Fruit fly (Drosophila melanogaster) whole organism, adult: Measurements from ENCODE around the gene CG14435.
A peak's percentile ranks its signal among the peaks of the same experiment; 100 is the strongest.

Experiments
- CG11617 ChIP-seq: fragments of 200-800 bp; sonication (Bioruptor generic); optimal IDR thresholded peaks from 2 replicates; lab custom pipeline; 2017; ENCODE audit warnings: mild to moderate bottlenecking, missing biosample characterization, missing genetic modification reagents, missing genetic modification characterization
- CG12768 ChIP-seq: fragments of 200-800 bp; sonication (Bioruptor generic); optimal IDR thresholded peaks from 2 replicates; lab custom pipeline; 2017; ENCODE audit warnings: missing biosample characterization, missing genetic modification characterization, mild to moderate bottlenecking, moderate library complexity, missing genetic modification reagents
- CG14711 ChIP-seq: fragments of 200-800 bp; sonication (Bioruptor generic); optimal IDR thresholded peaks from 2 replicates; lab custom pipeline; 2018; ENCODE audit warnings: missing biosample characterization, mild to moderate bottlenecking, missing genetic modification characterization, moderate library complexity
- CG1620 ChIP-seq: fragments of 200-800 bp; sonication (Bioruptor generic); optimal IDR thresholded peaks from 2 replicates; lab custom pipeline; 2016; ENCODE audit warnings: missing biosample characterization, missing genetic modification characterization
- CG33017 ChIP-seq: fragments of 200-800 bp; sonication (Bioruptor generic); optimal IDR thresholded peaks from 2 replicates; lab custom pipeline; 2018; ENCODE audit warnings: missing biosample characterization, mild to moderate bottlenecking, missing genetic modification characterization, moderate library complexity
- CG5204 ChIP-seq: fragments of 200-800 bp; sonication (Bioruptor generic); optimal IDR thresholded peaks from 2 replicates; lab custom pipeline; 2016; ENCODE audit warnings: missing biosample characterization, missing genetic modification characterization
- CG7045 ChIP-seq: fragments of 200-800 bp; sonication (Bioruptor generic); optimal IDR thresholded peaks from 2 replicates; lab custom pipeline; 2017; ENCODE audit warnings: missing biosample characterization, mild to moderate bottlenecking, missing genetic modification characterization
- CG7101 ChIP-seq: fragments of 200-800 bp; sonication (Bioruptor generic); optimal IDR thresholded peaks from 2 replicates; lab custom pipeline; 2018; ENCODE audit warnings: missing biosample characterization, mild to moderate bottlenecking, missing genetic modification characterization, moderate library complexity
- Clk ChIP-seq: fragments of 200-800 bp; sonication (Bioruptor generic); optimal IDR thresholded peaks from 2 replicates; lab custom pipeline; 2017; ENCODE audit warnings: missing biosample characterization, missing genetic modification characterization
- Crg-1 ChIP-seq: fragments of 200-800 bp; sonication (Bioruptor generic); optimal IDR thresholded peaks from 2 replicates; lab custom pipeline; 2016; ENCODE audit warnings: missing biosample characterization, missing genetic modification characterization
- Hr96 ChIP-seq: fragments of 200-800 bp; sonication (Bioruptor generic); optimal IDR thresholded peaks from 2 replicates; lab custom pipeline; 2016; ENCODE audit warnings: missing biosample characterization, missing genetic modification characterization
- Mnt ChIP-seq: fragments of 200-800 bp; sonication (Bioruptor generic); optimal IDR thresholded peaks from 2 replicates; lab custom pipeline; 2016; ENCODE audit warnings: missing biosample characterization, mild to moderate bottlenecking, missing genetic modification characterization
- bab1 ChIP-seq: fragments of 200-800 bp; sonication (Bioruptor generic); optimal IDR thresholded peaks from 3 replicates; lab custom pipeline; 2019; ENCODE audit warnings: missing biosample characterization, mild to moderate bottlenecking, missing genetic modification characterization, moderate library complexity
- cic ChIP-seq: fragments of 200-800 bp; sonication (Bioruptor generic); optimal IDR thresholded peaks from 2 replicates; lab custom pipeline; 2017; ENCODE audit warnings: missing biosample characterization, mild to moderate bottlenecking, missing genetic modification characterization, moderate library complexity
- cnc ChIP-seq, 2 experiments: fragments of >200 bp; optimal IDR thresholded peaks; 2 replicates each; lab custom pipeline; 2017
- kay ChIP-seq: fragments of 200-800 bp; sonication (Bioruptor generic); peaks from one replicate; lab custom pipeline; 2016; ENCODE audit warnings: missing biosample characterization, missing genetic modification characterization, borderline replicate concordance
- ovo ChIP-seq: fragments of 200-800 bp; sonication (Bioruptor generic); optimal IDR thresholded peaks from 2 replicates; lab custom pipeline; 2016; ENCODE audit warnings: missing biosample characterization, missing genetic modification characterization
- pad ChIP-seq: fragments of 200-800 bp; sonication (Bioruptor generic); optimal IDR thresholded peaks from 3 replicates; lab custom pipeline; 2017; ENCODE audit warnings: missing biosample characterization, missing genetic modification characterization, mild to moderate bottlenecking, moderate library complexity, missing genetic modification reagents
- tj ChIP-seq: fragments of 200-800 bp; sonication (Bioruptor generic); optimal IDR thresholded peaks from 3 replicates; lab custom pipeline; 2017; ENCODE audit warnings: missing biosample characterization, mild to moderate bottlenecking, missing genetic modification characterization, moderate library complexity
- toe ChIP-seq: fragments of 200-800 bp; sonication (Bioruptor generic); optimal IDR thresholded peaks from 2 replicates; lab custom pipeline; 2016; ENCODE audit warnings: missing biosample characterization, missing genetic modification characterization

Gene CG14435

DNA sequence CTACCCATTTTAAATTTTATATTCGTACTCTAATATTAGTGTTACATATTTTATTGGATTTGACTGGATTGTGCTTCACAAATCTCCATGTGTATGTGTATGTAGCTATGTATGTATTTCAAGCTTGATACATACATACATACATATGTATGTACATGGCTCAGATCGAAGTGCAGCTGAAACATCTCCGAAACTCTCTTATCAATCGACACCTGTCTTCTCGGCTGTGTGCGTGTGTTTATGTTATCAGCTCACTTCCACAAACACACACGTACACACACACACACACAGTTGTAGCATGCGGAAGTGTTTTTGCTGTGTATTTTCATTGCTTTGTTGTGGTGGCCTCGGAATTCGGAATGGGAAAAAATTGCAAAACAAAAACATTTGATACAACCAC lies 15.5 kb upstream of the CG14435 start:
- no peak for TF ChIP-seq CG5204 (GFP tag; lab: Kevin White, UChicago)
- no peak for TF ChIP-seq bab1 (GFP tag; lab: Kevin White, UChicago)
- TF ChIP-seq Crg-1, result no peak
- TF ChIP-seq CG1620 (GFP tag; lab: Kevin White, UChicago), result no peak
- no peak for TF ChIP-seq ovo (GFP tag; lab: Kevin White, UChicago)
- no peak for TF ChIP-seq CG7101 (tag; lab: Kevin White, UChicago)
- TF ChIP-seq CG7045 (GFP tag; lab: Kevin White, UChicago), result no peak
- TF ChIP-seq cic, result no peak

DNA sequence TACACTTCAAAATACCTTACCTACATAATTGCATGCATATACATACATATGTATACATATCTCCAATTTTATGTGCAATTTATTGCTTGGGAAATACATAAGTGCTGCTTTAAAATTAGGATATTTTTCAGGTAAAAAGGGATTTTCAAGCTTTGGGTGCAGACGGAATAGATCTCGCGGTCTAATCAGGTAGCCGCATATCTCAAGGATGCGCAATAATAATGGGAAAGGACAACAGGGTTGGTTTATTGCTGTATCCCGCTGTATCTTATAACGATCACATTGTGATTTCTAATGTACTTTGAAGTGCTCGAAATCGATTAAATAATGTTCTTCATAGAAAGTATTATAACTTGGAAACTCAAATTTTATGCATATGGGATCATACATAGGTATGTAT lies 14.0 kb upstream of the CG14435 start:
- TF ChIP-seq cnc (optimal IDR thresholded peaks at IDR 0.05; lab: Kevin White, UChicago) (no peak), CG1620 (GFP tag; lab: Kevin White, UChicago) (no peak), CG7045 (GFP tag; lab: Kevin White, UChicago) (no peak), tj (GFP tag; lab: Kevin White, UChicago) (no peak)

DNA sequence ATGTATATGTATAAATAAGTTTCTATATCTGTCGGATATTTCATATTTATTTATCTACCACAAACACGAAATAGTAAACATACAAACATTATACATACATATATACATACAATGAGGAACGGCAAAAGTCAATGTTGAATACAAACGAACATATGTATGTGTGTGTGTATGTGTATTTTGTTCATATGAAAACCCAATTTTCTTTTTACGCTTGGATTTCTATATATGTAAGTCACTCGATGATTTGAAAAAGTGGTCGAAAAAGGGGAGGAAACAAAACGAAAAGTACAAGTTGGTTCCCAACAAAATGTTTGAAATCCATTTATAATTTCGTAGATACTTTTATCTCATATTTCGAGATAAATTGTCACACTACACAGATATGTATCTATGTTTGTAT lies 13.5 kb upstream of the CG14435 start:
- TF ChIP-seq kay (GFP tag; lab: Kevin White, UChicago) (peak; percentile 73), CG11617 (GFP tag; lab: Kevin White, UChicago) (no peak)

DNA sequence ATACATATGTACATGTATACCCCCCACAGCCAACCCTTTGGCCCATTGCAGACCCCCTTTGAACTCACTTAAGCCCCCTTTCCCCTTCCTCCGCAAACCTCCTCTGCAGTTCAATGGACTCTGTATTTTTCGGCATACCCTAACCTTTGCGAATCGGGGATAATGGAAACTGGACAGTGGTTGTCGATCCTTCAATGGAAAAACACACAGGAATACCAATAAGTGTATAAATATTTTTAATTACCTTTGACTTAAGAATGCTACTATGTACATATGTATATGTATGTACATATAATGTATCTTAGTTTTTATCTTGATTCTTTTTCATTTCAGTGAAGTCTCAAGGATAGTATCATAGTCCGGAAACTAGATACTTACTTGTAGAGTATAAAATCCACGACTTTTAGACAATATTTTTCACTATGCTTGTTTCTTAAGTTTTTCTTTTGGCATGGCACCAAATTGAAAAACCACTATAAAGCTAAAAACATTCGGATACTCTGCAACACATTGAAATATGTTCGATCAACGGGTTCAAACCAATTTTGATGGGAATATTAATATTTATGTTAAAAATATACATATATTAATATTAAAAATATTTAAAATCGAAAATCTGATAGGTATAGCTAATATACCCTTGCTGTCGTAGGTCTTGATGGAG lies 12.7 kb upstream of the CG14435 start:
- TF ChIP-seq pad, result no peak
- peak; percentile 52 for TF ChIP-seq CG14711 (tag; lab: Kevin White, UChicago)
- peak; percentile 72 for TF ChIP-seq bab1 (GFP tag; lab: Kevin White, UChicago)
- peak; percentile 16 for TF ChIP-seq CG7101 (tag; lab: Kevin White, UChicago)
- no peak for TF ChIP-seq kay (GFP tag; lab: Kevin White, UChicago)
- TF ChIP-seq CG33017 (tag; lab: Kevin White, UChicago), result peak; percentile 10

DNA sequence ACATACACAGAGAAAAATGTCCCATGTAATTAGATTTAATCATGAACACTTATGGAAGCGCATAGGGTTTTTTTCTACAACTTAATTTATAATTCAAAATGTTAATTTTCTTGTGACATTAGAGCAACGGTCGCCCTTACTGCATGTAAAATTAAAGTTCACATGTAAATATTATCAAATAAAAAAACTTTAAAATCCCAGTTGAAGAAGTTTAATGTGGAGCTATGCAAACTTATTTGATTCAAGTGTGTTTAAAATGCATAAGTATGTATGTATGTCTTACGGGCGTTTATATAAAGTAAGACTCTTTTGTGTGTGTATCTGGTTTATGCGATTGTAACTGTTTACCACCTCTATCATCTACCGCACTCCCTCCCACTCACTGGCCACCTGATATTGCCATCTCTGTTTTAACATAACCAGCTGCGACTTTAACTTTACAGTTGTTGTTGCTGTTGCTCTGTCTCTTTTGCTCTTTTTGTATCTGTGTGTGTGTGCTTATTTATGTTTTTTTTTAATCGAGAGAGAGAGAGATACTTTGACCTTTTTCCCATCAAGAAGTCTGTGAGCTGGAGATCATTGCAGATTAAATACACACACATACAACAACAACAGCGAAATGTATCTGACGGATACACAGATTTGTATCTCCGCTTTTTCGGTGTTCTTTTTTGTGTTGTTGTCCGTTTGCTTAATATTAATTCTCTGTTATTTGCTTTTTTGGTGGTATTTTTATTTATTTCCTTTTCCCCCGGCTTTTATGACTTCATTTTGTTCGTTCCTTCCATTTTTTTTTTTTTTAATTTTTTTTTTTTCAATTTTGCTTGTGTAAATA lies 11.9 kb upstream of the CG14435 start:
- peak; percentile 48 for TF ChIP-seq CG7101 (tag; lab: Kevin White, UChicago)
- no peak for TF ChIP-seq CG1620 (GFP tag; lab: Kevin White, UChicago)
- TF ChIP-seq bab1 (GFP tag; lab: Kevin White, UChicago), result peak; percentile 90
- no peak for TF ChIP-seq pad
- no peak for TF ChIP-seq CG14711 (tag; lab: Kevin White, UChicago)
- no peak for TF ChIP-seq ovo (GFP tag; lab: Kevin White, UChicago)
- TF ChIP-seq Mnt (GFP tag; lab: Kevin White, UChicago), result peak; percentile 16
- peak; percentile 37 for TF ChIP-seq CG5204 (GFP tag; lab: Kevin White, UChicago)
- peak; percentile 13 for TF ChIP-seq CG11617 (GFP tag; lab: Kevin White, UChicago)
- TF ChIP-seq CG33017 (tag; lab: Kevin White, UChicago), result no peak
- no peak for TF ChIP-seq CG12768 (GFP tag; lab: Kevin White, UChicago)
- TF ChIP-seq CG7045 (GFP tag; lab: Kevin White, UChicago), result no peak
- TF ChIP-seq Hr96 (GFP tag; lab: Kevin White, UChicago), result no peak
- peak; percentile 32 for TF ChIP-seq tj (GFP tag; lab: Kevin White, UChicago)

DNA sequence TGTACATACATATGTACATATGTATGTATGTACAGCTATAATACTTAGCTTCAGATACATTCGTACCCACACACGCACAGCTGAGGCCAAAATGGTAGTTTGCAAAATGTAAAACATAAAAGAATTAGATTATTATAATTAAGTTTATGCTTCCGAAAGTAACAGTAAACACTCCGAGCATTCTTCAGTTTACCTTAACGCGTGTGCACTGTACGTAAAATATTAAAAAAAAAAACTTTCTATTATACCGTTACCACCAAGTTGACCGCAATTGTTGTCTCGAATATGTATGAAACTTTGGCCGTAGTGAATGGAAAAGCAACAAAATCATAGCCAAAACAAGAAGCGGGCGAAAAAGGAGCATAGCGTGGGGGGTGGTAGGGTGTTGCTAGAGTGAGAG lies 10.8 kb upstream of the CG14435 start:
- TF ChIP-seq ovo (GFP tag; lab: Kevin White, UChicago) (no peak), CG11617 (GFP tag; lab: Kevin White, UChicago) (no peak), CG5204 (GFP tag; lab: Kevin White, UChicago) (no peak), cic (no peak), Hr96 (GFP tag; lab: Kevin White, UChicago) (no peak), CG7101 (tag; lab: Kevin White, UChicago) (peak; percentile 35), Clk (GFP tag; lab: Kevin White, UChicago) (no peak), CG33017 (tag; lab: Kevin White, UChicago) (peak; percentile 34), toe (no peak), bab1 (GFP tag; lab: Kevin White, UChicago) (peak; percentile 19), cnc (optimal IDR thresholded peaks at IDR 0.05; lab: Kevin White, UChicago) (no peak), CG14711 (tag; lab: Kevin White, UChicago) (peak; percentile 35), kay (GFP tag; lab: Kevin White, UChicago) (no peak), Mnt (GFP tag; lab: Kevin White, UChicago) (no peak), CG7045 (GFP tag; lab: Kevin White, UChicago) (peak; percentile 8), Crg-1 (no peak), CG12768 (GFP tag; lab: Kevin White, UChicago) (no peak)
